Fruit fly (Drosophila melanogaster) whole organism, embryonic: ENCODE results near the gene Scox.

Source experiments
- Abd-B ChIP-seq: fragments of 200-800 bp; sonication (Bioruptor generic); optimal IDR thresholded peaks from 2 replicates; lab custom pipeline; 2018; ENCODE audit warnings: missing biosample characterization, mild to moderate bottlenecking, missing genetic modification characterization, moderate library complexity
- CG1233 ChIP-seq: fragments of 200-800 bp; sonication (Bioruptor generic); optimal IDR thresholded peaks from 4 replicates; lab custom pipeline; 2018; ENCODE audit warnings: missing biosample characterization, mild to moderate bottlenecking, missing genetic modification characterization
- CG15514 ChIP-seq: fragments of 200-800 bp; sonication (Bioruptor generic); optimal IDR thresholded peaks from 3 replicates; lab custom pipeline; 2017; ENCODE audit warnings: missing biosample characterization, missing genetic modification characterization, mild to moderate bottlenecking, moderate library complexity, missing genetic modification reagents
- CG31441 ChIP-seq: fragments of 200-800 bp; sonication (Bioruptor generic); IDR thresholded peaks from 2 replicates; pipeline ENCODE4 v1.3.6; 2022; ENCODE audit warnings: missing biosample characterization, missing genetic modification characterization
- Chrac-16 ChIP-seq: fragments of 200-800 bp; sonication (Bioruptor generic); optimal IDR thresholded peaks from 3 replicates; lab custom pipeline; 2016; ENCODE audit warnings: missing biosample characterization, missing genetic modification characterization
- Deaf1 ChIP-seq: fragments of 200-800 bp; optimal IDR thresholded peaks from 3 replicates; lab custom pipeline; 2019; ENCODE audit warnings: missing biosample characterization, mild to moderate bottlenecking, missing genetic modification characterization, moderate library complexity
- ac ChIP-seq: fragments of 200-800 bp; sonication (Bioruptor generic); optimal IDR thresholded peaks from 3 replicates; lab custom pipeline; 2017; ENCODE audit warnings: missing biosample characterization, mild to moderate bottlenecking, missing genetic modification characterization
- knrl ChIP-seq: fragments of 200-800 bp; sonication (Bioruptor generic); IDR thresholded peaks from 3 replicates; pipeline ENCODE4 v1.3.6; 2022; ENCODE audit warnings: missing biosample characterization, missing genetic modification characterization; ENCODE audit not compliant: partially characterized antibody

Scox gene

dm6 chr2L:4928340-4928739, 40.4 kb downstream of the Scox start (continued):
- TF ChIP-seq Chrac-16 (GFP tag; lab: Kevin White, UChicago) (no peak), CG1233 (GFP tag; lab: Kevin White, UChicago) (no peak), knrl (GFP tag; lab: Robert Waterston, UW) (no peak), Deaf1 (tag; lab: Kevin White, UChicago) (peak; percentile 91), Abd-B (no peak), CG15514 (peak; percentile 45), ac (no peak), CG31441 (no peak)
